Worm (Caenorhabditis elegans) whole organism, early embryonic: ENCODE data around the gene D1054.19.
A peak's percentile ranks its signal among the peaks of the same experiment; 100 is the strongest.

Experiments
- B0310.2 ChIP-seq: sonication (generic microtip); optimal IDR thresholded peaks from 2 replicates; lab custom pipeline; 2016; ENCODE audit warnings: mild to moderate bottlenecking, missing genetic modification characterization, missing compliant biosample characterization
- F13C5.2 ChIP-seq: sonication (generic microtip); optimal IDR thresholded peaks from 2 replicates; lab custom pipeline; 2017; ENCODE audit warnings: mild to moderate bottlenecking, missing genetic modification characterization, inconsistent platforms, missing compliant biosample characterization
- aly-1 ChIP-seq: sonication (generic microtip); optimal IDR thresholded peaks from 2 replicates; lab custom pipeline; 2016; ENCODE audit warnings: missing genetic modification characterization, missing compliant biosample characterization
- ama-1 ChIP-seq: fragments of 150-350 bp; optimal IDR thresholded peaks from 2 replicates; lab custom pipeline; 2014
- ceh-13 ChIP-seq: fragments of 200-800 bp; sonication (Bioruptor generic); optimal IDR thresholded peaks from 2 replicates; lab custom pipeline; 2018; ENCODE audit warnings: mild to moderate bottlenecking, missing genetic modification characterization, missing compliant biosample characterization
- ceh-36 ChIP-seq: sonication (generic microtip); optimal IDR thresholded peaks from 2 replicates; lab custom pipeline; 2016; ENCODE audit warnings: missing genetic modification characterization, inconsistent platforms, missing compliant biosample characterization
- ets-7 ChIP-seq: sonication (generic microtip); optimal IDR thresholded peaks from 2 replicates; lab custom pipeline; 2016; ENCODE audit warnings: missing genotype, missing genetic modification characterization, missing compliant biosample characterization
- flt-1 ChIP-seq: fragments of 200-800 bp; sonication (Bioruptor generic); IDR thresholded peaks from 2 replicates; pipeline ENCODE4 v1.3.6; 2022; ENCODE audit warnings: missing genetic modification characterization, missing compliant biosample characterization
- hmbx-1 ChIP-seq: sonication (generic microtip); optimal IDR thresholded peaks from 2 replicates; lab custom pipeline; 2016; ENCODE audit warnings: mild to moderate bottlenecking, missing genetic modification characterization, missing compliant biosample characterization
- hmg-4 ChIP-seq: fragments of 200-800 bp; sonication (Bioruptor generic); optimal IDR thresholded peaks from 2 replicates; lab custom pipeline; 2018; ENCODE audit warnings: mild to moderate bottlenecking, missing genetic modification characterization, missing compliant biosample characterization
- hnd-1 ChIP-seq: sonication (generic microtip); optimal IDR thresholded peaks from 2 replicates; lab custom pipeline; 2016; ENCODE audit warnings: missing genetic modification characterization, missing compliant biosample characterization
- pes-1 ChIP-seq: fragments of 200-800 bp; sonication (Bioruptor generic); IDR thresholded peaks from 2 replicates; pipeline ENCODE4 v1.3.6; 2022; ENCODE audit warnings: missing genetic modification reagents, missing genetic modification characterization, missing compliant biosample characterization
- scrt-1 ChIP-seq: fragments of 200-800 bp; sonication (Bioruptor generic); IDR thresholded peaks from 2 replicates; pipeline ENCODE4 v1.3.6; 2022; ENCODE audit warnings: missing genetic modification characterization, missing compliant biosample characterization
- sea-1 ChIP-seq: fragments of 200-800 bp; sonication (Bioruptor generic); conservative IDR thresholded peaks from 2 replicates; pipeline ENCODE4 v1.3.6; 2022; ENCODE audit warnings: missing genetic modification characterization, missing compliant biosample characterization
- tbx-11 ChIP-seq: fragments of 200-800 bp; sonication (Bioruptor generic); IDR thresholded peaks from 2 replicates; pipeline ENCODE4 v1.3.6; 2022; ENCODE audit warnings: missing genetic modification characterization, missing compliant biosample characterization
- tbx-37 ChIP-seq: fragments of 200-800 bp; sonication (Bioruptor generic); conservative IDR thresholded peaks from 2 replicates; pipeline ENCODE4 v1.3.6; 2022; ENCODE audit warnings: missing genetic modification reagents, missing genetic modification characterization, missing compliant biosample characterization
- tra-4 ChIP-seq: sonication (generic microtip); optimal IDR thresholded peaks from 2 replicates; lab custom pipeline; 2017; ENCODE audit warnings: missing genetic modification characterization, missing compliant biosample characterization

D1054.19 gene

ce11 chrV:10798090-10798489 is 2.5 kb downstream of the D1054.19 start, which contains the start of gene srh-184:
srh-184 (minus strand) TSS chrV:10798190.
- TF ChIP-seq hnd-1 (tag; lab: Kevin White, UChicago): no peak
- no peak for TF ChIP-seq tra-4 (tag; lab: Kevin White, UChicago)
- TF ChIP-seq ama-1 (lab: Kevin White, UChicago): no peak
- no peak for TF ChIP-seq hmg-4 (GFP tag; lab: Kevin White, UChicago)
- TF ChIP-seq pes-1 (GFP tag; lab: Robert Waterston, UW): no peak
- TF ChIP-seq ets-7: no peak

ce11 chrV:10801154-10801553 is 5.6 kb downstream of the D1054.19 start, which contains the start of gene D1054.18:
D1054.18 (minus strand) TSS chrV:10801198.
- TF ChIP-seq hmg-4 (GFP tag; lab: Kevin White, UChicago) (no peak), F13C5.2 (tag; lab: Kevin White, UChicago) (no peak), ama-1 (lab: Kevin White, UChicago) (no peak), ets-7 (no peak), scrt-1 (GFP tag; lab: Robert Waterston, UW) (no peak), sea-1 (no peak), hmbx-1 (tag; lab: Kevin White, UChicago) (no peak), B0310.2 (no peak), ceh-13 (no peak), ceh-36 (no peak), tbx-11 (GFP tag; lab: Robert Waterston, UW) (no peak), pes-1 (GFP tag; lab: Robert Waterston, UW) (no peak)

ce11 chrV:10802060-10802459 is 6.5 kb downstream of the D1054.19 start:
- TF ChIP-seq aly-1 (tag; lab: Kevin White, UChicago) (no peak), hmbx-1 (tag; lab: Kevin White, UChicago) (no peak), hmg-4 (GFP tag; lab: Kevin White, UChicago) (no peak), tbx-37 (GFP tag; lab: Robert Waterston, UW) (no peak)

ce11 chrV:10804374-10804773 is 8.8 kb downstream of the D1054.19 start, which contains the start of gene secs-1:
secs-1 (minus strand) TSS chrV:10804474.
- TF ChIP-seq hnd-1 (tag; lab: Kevin White, UChicago) (no peak), ceh-36 (no peak), ceh-13 (no peak), ama-1 (lab: Kevin White, UChicago) (no peak), hmg-4 (GFP tag; lab: Kevin White, UChicago) (no peak), tra-4 (tag; lab: Kevin White, UChicago) (no peak), scrt-1 (GFP tag; lab: Robert Waterston, UW) (no peak), flt-1 (GFP tag; lab: Robert Waterston, UW) (no peak), ets-7 (no peak), B0310.2 (no peak), tbx-11 (GFP tag; lab: Robert Waterston, UW) (no peak), tbx-37 (GFP tag; lab: Robert Waterston, UW) (no peak), F13C5.2 (tag; lab: Kevin White, UChicago) (no peak), pes-1 (GFP tag; lab: Robert Waterston, UW) (no peak), hmbx-1 (tag; lab: Kevin White, UChicago) (no peak), aly-1 (tag; lab: Kevin White, UChicago) (no peak)

ce11 chrV:10805934-10806333 is 10.3 kb downstream of the D1054.19 start, which contains the start of gene prp-38:
prp-38 (minus strand) TSS chrV:10806034.
- no peak for TF ChIP-seq hmg-4 (GFP tag; lab: Kevin White, UChicago)
- TF ChIP-seq hmbx-1 (tag; lab: Kevin White, UChicago): no peak

- peak; percentile 89 for TF ChIP-seq scrt-1 (GFP tag; lab: Robert Waterston, UW)
- peak; percentile 32 for TF ChIP-seq tra-4 (tag; lab: Kevin White, UChicago)
- TF ChIP-seq B0310.2: peak; percentile 64
- TF ChIP-seq ceh-36: peak; percentile 88
- TF ChIP-seq tbx-11 (GFP tag; lab: Robert Waterston, UW): peak; percentile 80
- TF ChIP-seq ceh-13: peak; percentile 64
- peak; percentile 41 for TF ChIP-seq hmbx-1 (tag; lab: Kevin White, UChicago)
- TF ChIP-seq ama-1 (lab: Kevin White, UChicago): no peak
- TF ChIP-seq F13C5.2 (tag; lab: Kevin White, UChicago): peak; percentile 94
- TF ChIP-seq tbx-37 (GFP tag; lab: Robert Waterston, UW): peak; percentile 88
- peak; percentile 61 for TF ChIP-seq hnd-1 (tag; lab: Kevin White, UChicago)
- TF ChIP-seq pes-1 (GFP tag; lab: Robert Waterston, UW): no peak; the same call in 1 of the 2 replicates
- peak; percentile 78 for TF ChIP-seq ets-7
- peak; percentile 77 for TF ChIP-seq flt-1 (GFP tag; lab: Robert Waterston, UW)
- peak; percentile 89 for TF ChIP-seq sea-1
- peak; percentile 88 for TF ChIP-seq hmg-4 (GFP tag; lab: Kevin White, UChicago)
- TF ChIP-seq aly-1 (tag; lab: Kevin White, UChicago): peak; percentile 72
Observed at ce11 chrV:10807862-10808327, 12.3 kb downstream of the D1054.19 start, which contains the start of gene plrg-1. plrg-1 (minus strand) TSS chrV:10807912.

ce11 chrV:10811763-10812162 is 16.2 kb downstream of the D1054.19 start, which contains the start of gene C29A12.22:
C29A12.22 (plus strand) TSS chrV:10812063.
- no peak for TF ChIP-seq pes-1 (GFP tag; lab: Robert Waterston, UW)
- TF ChIP-seq aly-1 (tag; lab: Kevin White, UChicago): no peak
